Worm (Caenorhabditis elegans) whole organism, L1 larva: Measurements from ENCODE around the gene Y73B6BL.14.

ENCODE experiments used
- C04F5.9 ChIP-seq: sonication (generic microtip); optimal IDR thresholded peaks from 2 replicates; lab custom pipeline; 2016; ENCODE audit warnings: missing genetic modification characterization, missing compliant biosample characterization
- C16A3.4 ChIP-seq: fragments of 150-350 bp; optimal IDR thresholded peaks from 2 replicates; lab custom pipeline; 2014; ENCODE audit warnings: missing biosample characterization, missing genetic modification characterization
- F16B12.6 ChIP-seq: fragments of 150-350 bp; optimal IDR thresholded peaks from 2 replicates; lab custom pipeline; 2014; ENCODE audit warnings: missing biosample characterization, missing genetic modification characterization
- aha-1 ChIP-seq: fragments of 150-350 bp; optimal IDR thresholded peaks from 2 replicates; lab custom pipeline; 2014; ENCODE audit warnings: missing biosample characterization, missing genetic modification characterization
- ceh-63 ChIP-seq: fragments of 200-800 bp; sonication (Bioruptor generic); optimal IDR thresholded peaks from 2 replicates; lab custom pipeline; 2018; ENCODE audit warnings: mild to moderate bottlenecking, missing genetic modification characterization, missing compliant biosample characterization
- ceh-8 ChIP-seq: fragments of 200-800 bp; sonication (Bioruptor generic); optimal IDR thresholded peaks from 2 replicates; lab custom pipeline; 2018; ENCODE audit warnings: mild to moderate bottlenecking, missing genetic modification characterization, moderate library complexity, missing compliant biosample characterization
- ceh-82 ChIP-seq, 3 experiments: fragments of 150-350 bp in 1 of 3; sonication (generic microtip) in 2 of 3; optimal IDR thresholded peaks; 2 replicates each; lab custom pipeline; 2014 to 2017; ENCODE audit warnings: missing biosample characterization in 3 of 3, missing genetic modification characterization in 3 of 3
- dpl-1 ChIP-seq, 3 experiments: fragments of 150-350 bp in 2 of 3; sonication (generic microtip) in 1 of 3; optimal IDR thresholded peaks; 2 replicates each; lab custom pipeline; 2014 to 2017; ENCODE audit warnings: missing biosample characterization in 3 of 3, missing genetic modification characterization in 3 of 3, missing genetic modification reagents in 3 of 3
- efl-1 ChIP-seq, 4 experiments: fragments of 150-350 bp; optimal IDR thresholded peaks in 3 of 4; peaks in 1 of 4; 1 replicate in 1 of 4; 2 replicates in 3 of 4; lab custom pipeline; 2014; ENCODE audit warnings: missing biosample characterization in 2 of 4, missing genetic modification characterization in 2 of 4, missing genetic modification reagents in 2 of 4
- efl-3 ChIP-seq: fragments of 200-800 bp; sonication (Bioruptor generic); optimal IDR thresholded peaks from 2 replicates; lab custom pipeline; 2018; ENCODE audit warnings: mild to moderate bottlenecking, missing genetic modification characterization, missing compliant biosample characterization
- elt-2 ChIP-seq: sonication (generic microtip); optimal IDR thresholded peaks from 2 replicates; lab custom pipeline; 2016; ENCODE audit warnings: missing genetic modification characterization, mild to moderate bottlenecking, inconsistent platforms, missing compliant biosample characterization, missing genetic modification reagents
- elt-3 ChIP-seq, 6 experiments: fragments of 150-350 bp in 1 of 6; sonication (generic microtip); optimal IDR thresholded peaks; 2 replicates each; lab custom pipeline; 2017 to 2018; ENCODE audit warnings: missing biosample characterization in 6 of 6, missing genetic modification characterization in 6 of 6, inconsistent platforms in 1 of 6
- ets-5 ChIP-seq: fragments of 200-800 bp; sonication (Bioruptor generic); IDR thresholded peaks from 2 replicates; pipeline ENCODE4 v1.3.6; 2022; ENCODE audit warnings: missing genetic modification characterization, missing compliant biosample characterization
- fkh-10 ChIP-seq: sonication (generic microtip); optimal IDR thresholded peaks from 2 replicates; lab custom pipeline; 2017; ENCODE audit warnings: missing biosample characterization, missing genetic modification reagents, missing genetic modification characterization
- fkh-4 ChIP-seq: sonication (generic microtip); optimal IDR thresholded peaks from 2 replicates; lab custom pipeline; 2016; ENCODE audit warnings: missing compliant biosample characterization, missing genetic modification characterization, borderline replicate concordance
- fkh-8 ChIP-seq: sonication (generic microtip); optimal IDR thresholded peaks from 2 replicates; lab custom pipeline; 2016; ENCODE audit warnings: mild to moderate bottlenecking, missing genetic modification characterization, missing compliant biosample characterization
- fos-1 ChIP-seq: fragments of 150-350 bp; optimal IDR thresholded peaks from 2 replicates; lab custom pipeline; 2014; ENCODE audit warnings: missing biosample characterization, missing genetic modification characterization
- grh-1 ChIP-seq: fragments of 200-800 bp; sonication (Bioruptor generic); IDR thresholded peaks from 2 replicates; pipeline ENCODE4 v1.3.6; 2022; ENCODE audit warnings: missing genetic modification reagents, missing genetic modification characterization, missing compliant biosample characterization
- hlh-17 ChIP-seq: fragments of 200-800 bp; sonication (Bioruptor generic); optimal IDR thresholded peaks from 2 replicates; lab custom pipeline; 2018; ENCODE audit warnings: missing genetic modification characterization, mild to moderate bottlenecking, missing compliant biosample characterization, moderate library complexity, borderline replicate concordance
- hlh-4 ChIP-seq: sonication (generic microtip); optimal IDR thresholded peaks from 2 replicates; lab custom pipeline; 2016; ENCODE audit warnings: mild to moderate bottlenecking, missing genetic modification characterization, missing compliant biosample characterization
- hpl-2 ChIP-seq: fragments of 150-350 bp; optimal IDR thresholded peaks from 2 replicates; lab custom pipeline; 2014; ENCODE audit warnings: missing biosample characterization, missing genetic modification reagents, missing genetic modification characterization
- irx-1 ChIP-seq: sonication (generic microtip); optimal IDR thresholded peaks from 2 replicates; lab custom pipeline; 2016; ENCODE audit warnings: missing genetic modification characterization, missing compliant biosample characterization
- isw-1 ChIP-seq: fragments of 200-800 bp; sonication (Bioruptor generic); IDR thresholded peaks from 2 replicates; pipeline ENCODE4 v1.3.6; 2022; ENCODE audit warnings: missing genetic modification characterization, missing compliant biosample characterization
- lin-14 ChIP-seq: fragments of 200-800 bp; sonication (Bioruptor generic); optimal IDR thresholded peaks from 2 replicates; lab custom pipeline; 2018; ENCODE audit warnings: mild to moderate bottlenecking, missing genetic modification characterization, moderate library complexity, missing compliant biosample characterization
- lin-15B ChIP-seq: fragments of 150-350 bp; sonication (generic microtip); optimal IDR thresholded peaks from 3 replicates; lab custom pipeline; 2014; ENCODE audit warnings: missing biosample characterization, missing genetic modification characterization
- lir-3 ChIP-seq: sonication (generic microtip); optimal IDR thresholded peaks from 2 replicates; lab custom pipeline; 2016; ENCODE audit warnings: mild to moderate bottlenecking, missing genetic modification characterization, moderate library complexity, missing compliant biosample characterization; ENCODE audit not compliant: poor library complexity
- lsy-2 ChIP-seq, 2 experiments: fragments of 150-350 bp; optimal IDR thresholded peaks; 2 replicates each; lab custom pipeline; 2014; ENCODE audit warnings: missing biosample characterization in 2 of 2, missing genetic modification characterization in 2 of 2
- mab-9 ChIP-seq: fragments of 200-800 bp; sonication (Bioruptor generic); IDR thresholded peaks from 2 replicates; pipeline ENCODE4 v1.3.6; 2022; ENCODE audit warnings: missing genetic modification reagents, missing genetic modification characterization, missing compliant biosample characterization
- mdl-1 ChIP-seq, 2 experiments: fragments of 150-350 bp; optimal IDR thresholded peaks; 2 replicates each; lab custom pipeline; 2014 to 2017; ENCODE audit warnings: missing biosample characterization in 2 of 2, missing genetic modification characterization in 2 of 2, inconsistent platforms in 1 of 2
- mef-2 ChIP-seq: fragments of 150-350 bp; optimal IDR thresholded peaks from 2 replicates; lab custom pipeline; 2014; ENCODE audit warnings: missing biosample characterization, missing genetic modification characterization
- mep-1 ChIP-seq: fragments of 150-350 bp; optimal IDR thresholded peaks from 2 replicates; lab custom pipeline; 2014; ENCODE audit warnings: missing biosample characterization, missing genetic modification characterization
- nhr-12 ChIP-seq: sonication (generic microtip); optimal IDR thresholded peaks from 2 replicates; lab custom pipeline; 2017; ENCODE audit warnings: missing biosample characterization, missing genetic modification characterization
- nhr-19 ChIP-seq: fragments of 200-800 bp; sonication (Bioruptor generic); conservative IDR thresholded peaks from 2 replicates; pipeline ENCODE4 v1.3.6; 2022; ENCODE audit warnings: missing genetic modification characterization, missing compliant biosample characterization
- nhr-20 ChIP-seq: sonication (generic microtip); optimal IDR thresholded peaks from 2 replicates; lab custom pipeline; 2016; ENCODE audit warnings: mild to moderate bottlenecking, missing genetic modification characterization, missing compliant biosample characterization
- nhr-47 ChIP-seq: sonication (generic microtip); optimal IDR thresholded peaks from 2 replicates; lab custom pipeline; 2016; ENCODE audit warnings: mild to moderate bottlenecking, missing genetic modification characterization, moderate library complexity, missing compliant biosample characterization
- nhr-76 ChIP-seq: sonication (generic microtip); optimal IDR thresholded peaks from 2 replicates; lab custom pipeline; 2017; ENCODE audit warnings: missing biosample characterization, missing genetic modification characterization
- nhr-77 ChIP-seq: fragments of 150-350 bp; optimal IDR thresholded peaks from 2 replicates; lab custom pipeline; 2014; ENCODE audit warnings: missing biosample characterization, missing genetic modification characterization
- nhr-90 ChIP-seq: sonication (generic microtip); optimal IDR thresholded peaks from 2 replicates; lab custom pipeline; 2016; ENCODE audit warnings: mild to moderate bottlenecking, missing genetic modification characterization, missing compliant biosample characterization; ENCODE audit not compliant: poor library complexity
- pag-3 ChIP-seq: sonication (generic microtip); optimal IDR thresholded peaks from 2 replicates; lab custom pipeline; 2017; ENCODE audit warnings: missing genetic modification characterization, mild to moderate bottlenecking, missing compliant biosample characterization, antibody characterized with exemption, borderline replicate concordance; ENCODE audit not compliant: insufficient read depth
- pax-3 ChIP-seq: fragments of 200-800 bp; sonication (Bioruptor generic); optimal IDR thresholded peaks from 2 replicates; lab custom pipeline; 2018; ENCODE audit warnings: mild to moderate bottlenecking, missing genetic modification characterization, moderate library complexity, missing compliant biosample characterization
- rnt-1 ChIP-seq: sonication (generic microtip); optimal IDR thresholded peaks from 2 replicates; lab custom pipeline; 2016; ENCODE audit warnings: mild to moderate bottlenecking, missing genetic modification characterization, moderate library complexity, missing compliant biosample characterization
- snpc-4 ChIP-seq: fragments of 150-350 bp; optimal IDR thresholded peaks from 2 replicates; lab custom pipeline; 2014; ENCODE audit warnings: missing biosample characterization, missing genetic modification characterization
- snu-23 ChIP-seq: sonication (generic microtip); optimal IDR thresholded peaks from 2 replicates; lab custom pipeline; 2016; ENCODE audit warnings: missing genetic modification characterization, missing compliant biosample characterization
- sptf-1 ChIP-seq: fragments of 150-350 bp; optimal IDR thresholded peaks from 2 replicates; lab custom pipeline; 2014; ENCODE audit warnings: missing biosample characterization, missing genetic modification characterization
- sup-37 ChIP-seq: fragments of 200-800 bp; sonication (Bioruptor generic); optimal IDR thresholded peaks from 2 replicates; lab custom pipeline; 2018; ENCODE audit warnings: mild to moderate bottlenecking, missing genetic modification characterization, missing compliant biosample characterization
- tbx-2 ChIP-seq: sonication (generic microtip); optimal IDR thresholded peaks from 2 replicates; lab custom pipeline; 2016; ENCODE audit warnings: missing genetic modification characterization, missing compliant biosample characterization
- tlp-1 ChIP-seq: fragments of 150-350 bp; optimal IDR thresholded peaks from 2 replicates; lab custom pipeline; 2014; ENCODE audit warnings: missing biosample characterization, missing genetic modification characterization
- unc-98 ChIP-seq: fragments of 200-800 bp; sonication (Bioruptor generic); IDR thresholded peaks from 2 replicates; pipeline ENCODE4 v1.3.6; 2022; ENCODE audit warnings: missing genetic modification characterization, missing compliant biosample characterization
- vab-15 ChIP-seq: sonication (generic microtip); optimal IDR thresholded peaks from 2 replicates; lab custom pipeline; 2017; ENCODE audit warnings: missing genotype, mild to moderate bottlenecking, missing genetic modification characterization, missing compliant biosample characterization
- ztf-4 ChIP-seq: fragments of 150-350 bp; optimal IDR thresholded peaks from 2 replicates; lab custom pipeline; 2014; ENCODE audit warnings: missing biosample characterization, missing genetic modification characterization

Y73B6BL.14 gene

ce11 chrIV:6323654-6324224, 19.0 kb downstream of the Y73B6BL.14 start, which contains the start of gene sqd-1 (continued):
- TF ChIP-seq sup-37 (GFP tag; lab: Kevin White, UChicago) (peak; percentile 95), pag-3 (tag; lab: Kevin White, UChicago) (no peak), aha-1 (tag; lab: Kevin White, UChicago) (peak; percentile 84), fkh-8 (tag; lab: Kevin White, UChicago) (peak; percentile 94), pax-3 (peak; percentile 95), ceh-82 (tag; optimal IDR thresholded peaks at IDR 0.05; lab: Kevin White, UChicago) (peak; percentile 97 to 98 (median 97)), fkh-4 (peak; percentile 61), lin-15B (tag; lab: Kevin White, UChicago) (peak; percentile 95), mab-9 (peak; percentile 96), snpc-4 (tag; lab: Kevin White, UChicago) (peak; percentile 82), tlp-1 (no peak), nhr-12 (peak; percentile 46), nhr-76 (tag; lab: Kevin White, UChicago) (peak; percentile 91), efl-1 (optimal IDR thresholded peaks at IDR 0.05; lab: Kevin White, UChicago) (peak; percentile 94 to 95), efl-1 (GFP tag; optimal IDR thresholded peaks at IDR 0.05 in 1 of 2; lab: Kevin White, UChicago) (peak; percentile 87 to 99), mef-2 (tag; lab: Kevin White, UChicago) (peak; percentile 92), hlh-4 (no peak), elt-3 (tag; optimal IDR thresholded peaks at IDR 0.05; lab: Kevin White, UChicago) (peak in 5 of 6 experiments; percentile 74 to 94 (median 86)), fos-1 (tag; lab: Kevin White, UChicago) (peak; percentile 73), hlh-17 (GFP tag; lab: Kevin White, UChicago) (no peak), nhr-77 (tag; lab: Kevin White, UChicago) (peak; percentile 89), nhr-20 (tag; lab: Kevin White, UChicago) (peak; percentile 98), ets-5 (GFP tag; lab: Robert Waterston, UW) (0 out of 2 replicates have a peak, but pooled peaks have one; percentile 13), lir-3 (tag; lab: Kevin White, UChicago) (peak; percentile 93), F16B12.6 (tag; lab: Kevin White, UChicago) (peak; percentile 71), lin-14 (GFP tag; lab: Kevin White, UChicago) (peak; percentile 95), unc-98 (GFP tag; lab: Robert Waterston, UW) (peak; percentile 67; the same call in 1 of the 2 replicates), sptf-1 (tag; lab: Kevin White, UChicago) (no peak), vab-15 (tag; lab: Kevin White, UChicago) (peak; percentile 93), rnt-1 (tag; lab: Kevin White, UChicago) (peak; percentile 98), dpl-1 (GFP tag; optimal IDR thresholded peaks at IDR 0.05; lab: Kevin White, UChicago) (peak; percentile 86 to 88 (median 88)), fkh-10 (GFP tag; lab: Kevin White, UChicago) (peak; percentile 80), ceh-8 (GFP tag; lab: Kevin White, UChicago) (peak; percentile 98), ceh-63 (GFP tag; lab: Kevin White, UChicago) (peak; percentile 93), grh-1 (peak; percentile 97), isw-1 (GFP tag; lab: Robert Waterston, UW) (peak; percentile 98), C04F5.9 (tag; lab: Kevin White, UChicago) (peak; percentile 92), nhr-47 (peak; percentile 98), snu-23 (GFP tag; lab: Kevin White, UChicago) (peak; percentile 98), nhr-90 (tag; lab: Kevin White, UChicago) (peak; percentile 98), C16A3.4 (tag; lab: Kevin White, UChicago) (peak; percentile 96), ztf-4 (tag; lab: Kevin White, UChicago) (peak; percentile 95), mep-1 (tag; lab: Kevin White, UChicago) (peak; percentile 95), nhr-19 (GFP tag; lab: Robert Waterston, UW) (peak; percentile 98), tbx-2 (tag; lab: Kevin White, UChicago) (peak; percentile 98), lsy-2 (tag; optimal IDR thresholded peaks at IDR 0.05; lab: Kevin White, UChicago) (peak; percentile 98 to 99), mdl-1 (tag; optimal IDR thresholded peaks at IDR 0.05; lab: Kevin White, UChicago) (peak in 1 of 2 experiments; percentile 92), elt-2 (tag; lab: Kevin White, UChicago) (peak; percentile 88), hpl-2 (GFP tag; lab: Kevin White, UChicago) (peak; percentile 60), efl-3 (GFP tag; lab: Kevin White, UChicago) (peak; percentile 74), irx-1 (tag; lab: Kevin White, UChicago) (peak; percentile 95)
